Worm (Caenorhabditis elegans): ENCODE data around the gene C29F9.12.

DNA sequence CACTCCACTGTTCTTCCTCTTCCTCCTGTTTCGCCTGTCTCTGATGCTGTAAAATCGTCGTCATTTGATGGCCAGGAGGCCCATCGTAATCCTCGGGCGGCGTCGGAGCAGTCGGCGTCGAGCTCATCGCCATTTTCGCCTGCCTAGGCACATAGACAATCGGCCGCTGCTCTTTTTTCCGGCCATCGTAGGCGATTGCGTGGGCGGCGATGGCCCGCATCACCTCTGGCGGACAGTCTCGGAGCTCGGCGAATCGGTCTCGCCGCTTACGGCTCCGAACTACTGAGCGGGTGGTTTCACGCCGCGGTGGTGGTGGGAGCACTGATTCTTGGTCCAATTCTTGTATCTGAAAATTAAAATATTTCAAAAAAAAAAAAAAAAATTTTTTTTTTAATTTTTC, 49.8 kb downstream of the C29F9.12 start:
- TF ChIP-seq nhr-11 (tag; optimal IDR thresholded peaks at IDR 0.05) = no peak
- TF ChIP-seq pax-1 (tag; optimal IDR thresholded peaks at IDR 0.05) = no peak
- no peak for TF ChIP-seq odd-2 (tag; optimal IDR thresholded peaks at IDR 0.05)
- no peak for TF ChIP-seq ceh-9 (tag; optimal IDR thresholded peaks at IDR 0.05)
- TF ChIP-seq ttx-3 (tag; optimal IDR thresholded peaks at IDR 0.05) = no peak
- no peak for TF ChIP-seq nfya-1 (tag; optimal IDR thresholded peaks at IDR 0.05)
- no peak for TF ChIP-seq elt-2 (tag; optimal IDR thresholded peaks at IDR 0.05)
